Fruit fly (Drosophila melanogaster): ENCODE measurements around the gene Mnt.

The Mnt gene

DNA sequence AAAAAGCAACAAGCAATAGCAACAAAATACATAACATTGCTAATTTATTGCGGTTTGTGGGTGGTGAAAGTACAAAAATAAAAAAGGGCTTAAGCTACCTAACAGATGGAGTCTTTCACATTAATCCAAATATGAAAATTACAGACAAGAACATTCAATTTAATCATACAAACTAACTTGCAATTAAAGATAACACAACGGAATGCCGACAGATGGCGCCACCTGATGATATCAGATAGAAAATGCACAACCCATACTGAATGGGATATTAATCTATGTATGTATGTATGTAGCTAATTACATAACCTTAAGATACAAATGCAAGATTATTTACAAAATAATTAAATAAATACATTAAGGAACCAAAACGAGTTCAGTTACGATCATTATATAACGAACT, 3.2 kb downstream of the Mnt start:
- TF ChIP-seq CG14711 (tag; optimal IDR thresholded peaks at IDR 0.05) (no peak), CG7101 (tag; optimal IDR thresholded peaks at IDR 0.05) (no peak), Hr96 (GFP tag; optimal IDR thresholded peaks at IDR 0.05) (no peak), toe (GFP tag; optimal IDR thresholded peaks at IDR 0.05) (no peak), CG11617 (GFP tag; optimal IDR thresholded peaks at IDR 0.05) (no peak), cnc (optimal IDR thresholded peaks at IDR 0.05) (no peak), CG5204 (GFP tag; optimal IDR thresholded peaks at IDR 0.05) (no peak), Crg-1 (GFP tag; optimal IDR thresholded peaks at IDR 0.05) (no peak), CG1620 (GFP tag; optimal IDR thresholded peaks at IDR 0.05) (no peak), bab1 (GFP tag; optimal IDR thresholded peaks at IDR 0.05) (no peak), Clk (GFP tag; optimal IDR thresholded peaks at IDR 0.05) (no peak), ovo (GFP tag; optimal IDR thresholded peaks at IDR 0.05) (no peak), kay (GFP tag; ENCODE audit: borderline replicate concordance) (no peak), tj (GFP tag; optimal IDR thresholded peaks at IDR 0.05) (no peak), CG33017 (tag; optimal IDR thresholded peaks at IDR 0.05) (no peak), CG12768 (GFP tag; optimal IDR thresholded peaks at IDR 0.05) (no peak), pad (GFP tag; optimal IDR thresholded peaks at IDR 0.05) (no peak)

DNA sequence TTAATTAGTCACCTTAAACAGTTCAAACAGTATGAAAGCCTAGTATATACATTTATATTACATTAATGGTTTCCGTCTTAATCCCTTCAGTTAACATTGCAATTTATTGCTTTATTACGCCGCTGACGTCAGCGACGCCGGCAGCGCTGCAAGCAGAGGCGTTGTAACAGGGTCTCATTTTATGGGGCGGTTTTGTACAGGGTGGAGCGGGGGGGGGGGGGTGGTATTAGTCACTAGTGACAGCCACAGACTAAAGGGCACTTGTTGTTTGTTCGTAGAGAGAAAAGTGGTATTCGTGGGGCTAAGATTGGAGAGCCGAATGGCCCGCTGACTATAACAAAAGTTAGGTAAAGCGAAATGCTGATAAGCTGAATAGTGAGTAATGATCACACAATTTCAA, 3.9 kb downstream of the Mnt start:
- no peak for TF ChIP-seq CG5204 (GFP tag; optimal IDR thresholded peaks at IDR 0.05)
- peak; percentile 67 for TF ChIP-seq ovo (GFP tag; optimal IDR thresholded peaks at IDR 0.05)
- peak; percentile 91 for TF ChIP-seq CG12768 (GFP tag; optimal IDR thresholded peaks at IDR 0.05)
- peak; percentile 40 for TF ChIP-seq bab1 (GFP tag; optimal IDR thresholded peaks at IDR 0.05)
- TF ChIP-seq pad (GFP tag; optimal IDR thresholded peaks at IDR 0.05) = peak; percentile 45
- TF ChIP-seq CG7101 (tag; optimal IDR thresholded peaks at IDR 0.05) = peak; percentile 53
- TF ChIP-seq CG7045 (GFP tag; optimal IDR thresholded peaks at IDR 0.05) = peak; percentile 46
- no peak for TF ChIP-seq toe (GFP tag; optimal IDR thresholded peaks at IDR 0.05)
- peak; percentile 10 for TF ChIP-seq Hr96 (GFP tag; optimal IDR thresholded peaks at IDR 0.05)
- peak; percentile 92 for TF ChIP-seq cic (GFP tag; optimal IDR thresholded peaks at IDR 0.05)
- no peak for TF ChIP-seq cnc (optimal IDR thresholded peaks at IDR 0.05)
- TF ChIP-seq CG11617 (GFP tag; optimal IDR thresholded peaks at IDR 0.05) = peak; percentile 43
- TF ChIP-seq CG14711 (tag; optimal IDR thresholded peaks at IDR 0.05) = no peak
- TF ChIP-seq tj (GFP tag; optimal IDR thresholded peaks at IDR 0.05) = peak; percentile 64
- peak; percentile 99 for TF ChIP-seq kay (GFP tag; ENCODE audit: borderline replicate concordance)
- peak; percentile 12 for TF ChIP-seq Clk (GFP tag; optimal IDR thresholded peaks at IDR 0.05)
- peak; percentile 63 for TF ChIP-seq Mnt (GFP tag; optimal IDR thresholded peaks at IDR 0.05)
- peak; percentile 39 for TF ChIP-seq Crg-1 (GFP tag; optimal IDR thresholded peaks at IDR 0.05)
- peak; percentile 29 for TF ChIP-seq CG33017 (tag; optimal IDR thresholded peaks at IDR 0.05)
- no peak for TF ChIP-seq CG1620 (GFP tag; optimal IDR thresholded peaks at IDR 0.05)

DNA sequence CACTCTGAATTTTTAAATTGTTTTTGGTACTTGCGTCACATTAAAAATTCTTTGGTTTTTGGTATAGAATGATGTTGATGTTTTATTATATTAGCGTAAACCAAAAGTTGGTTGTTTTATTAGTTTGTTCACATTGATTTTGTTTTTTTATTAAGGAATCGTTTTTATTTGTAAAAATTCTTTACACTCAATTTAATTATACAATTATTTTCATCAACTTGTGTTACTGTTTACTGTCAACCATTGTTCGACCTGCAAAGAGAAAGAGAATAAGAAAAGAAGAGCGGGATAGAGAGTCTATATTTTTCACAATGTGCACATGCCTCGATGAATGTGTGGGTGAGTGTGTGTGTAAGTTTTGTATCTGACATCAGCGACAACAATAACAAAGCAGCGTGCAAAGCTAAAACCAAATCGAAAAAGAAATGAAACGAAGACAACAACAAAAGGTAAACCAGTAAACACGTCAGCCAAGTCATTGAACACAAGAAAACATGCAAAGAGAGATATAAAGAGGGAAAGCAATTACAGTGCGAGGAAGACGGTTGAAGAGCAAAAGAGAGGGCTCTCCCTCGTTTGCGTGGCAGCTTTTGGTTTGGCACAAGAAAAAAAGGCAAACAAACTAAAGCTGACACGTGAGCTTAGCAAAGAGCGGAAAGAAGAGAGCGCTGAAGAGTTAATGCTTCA, 5.0 kb downstream of the Mnt start:
- TF ChIP-seq Hr96 (GFP tag; optimal IDR thresholded peaks at IDR 0.05) (no peak), Crg-1 (GFP tag; optimal IDR thresholded peaks at IDR 0.05) (no peak), bab1 (GFP tag; optimal IDR thresholded peaks at IDR 0.05) (peak; percentile 58), CG7101 (tag; optimal IDR thresholded peaks at IDR 0.05) (peak; percentile 3), Mnt (GFP tag; optimal IDR thresholded peaks at IDR 0.05) (peak; percentile 94), kay (GFP tag; ENCODE audit: borderline replicate concordance) (peak; percentile 84), cic (GFP tag; optimal IDR thresholded peaks at IDR 0.05) (peak; percentile 69), tj (GFP tag; optimal IDR thresholded peaks at IDR 0.05) (peak; percentile 57)

DNA sequence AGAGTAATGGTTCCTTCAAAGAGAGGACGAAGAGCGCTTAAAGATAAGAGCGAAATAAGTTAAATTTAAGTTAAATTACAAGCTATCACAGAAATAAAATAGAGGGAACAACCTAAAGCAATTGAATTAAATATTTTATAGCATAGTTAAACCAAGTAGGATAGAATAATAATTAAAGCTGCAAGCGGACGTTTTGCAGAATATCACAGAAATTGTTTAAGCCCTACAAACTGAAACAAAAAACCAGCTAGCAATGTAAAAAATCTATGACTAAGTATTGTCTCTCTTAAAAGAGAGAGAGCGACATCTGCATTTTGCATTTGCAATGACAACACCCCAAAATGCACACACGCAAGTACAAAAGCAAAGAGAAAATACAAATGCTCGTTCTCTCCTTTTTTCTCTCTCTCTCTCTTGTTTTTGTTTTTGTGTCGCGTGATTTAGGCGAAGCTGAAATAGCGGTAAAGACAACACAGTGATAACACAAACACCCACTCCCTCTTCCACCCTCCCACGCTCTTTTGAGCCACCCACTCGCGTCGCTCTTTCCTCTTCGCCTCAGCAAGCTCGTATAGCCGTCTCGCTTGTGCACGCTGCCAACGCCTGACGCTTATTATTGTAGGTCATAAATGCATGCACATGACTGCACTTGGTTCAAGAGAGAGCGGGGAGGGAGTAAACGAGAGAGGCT, 5.7 kb downstream of the Mnt start:
- TF ChIP-seq Mnt (GFP tag; optimal IDR thresholded peaks at IDR 0.05) (peak; percentile 98), Hr96 (GFP tag; optimal IDR thresholded peaks at IDR 0.05) (peak; percentile 51), Crg-1 (GFP tag; optimal IDR thresholded peaks at IDR 0.05) (no peak), pad (GFP tag; optimal IDR thresholded peaks at IDR 0.05) (peak; percentile 95), ovo (GFP tag; optimal IDR thresholded peaks at IDR 0.05) (peak; percentile 98), tj (GFP tag; optimal IDR thresholded peaks at IDR 0.05) (peak; percentile 80), CG11617 (GFP tag; optimal IDR thresholded peaks at IDR 0.05) (no peak), cic (GFP tag; optimal IDR thresholded peaks at IDR 0.05) (peak; percentile 88), toe (GFP tag; optimal IDR thresholded peaks at IDR 0.05) (peak; percentile 11), CG12768 (GFP tag; optimal IDR thresholded peaks at IDR 0.05) (peak; percentile 57), kay (GFP tag; ENCODE audit: borderline replicate concordance) (no peak)

DNA sequence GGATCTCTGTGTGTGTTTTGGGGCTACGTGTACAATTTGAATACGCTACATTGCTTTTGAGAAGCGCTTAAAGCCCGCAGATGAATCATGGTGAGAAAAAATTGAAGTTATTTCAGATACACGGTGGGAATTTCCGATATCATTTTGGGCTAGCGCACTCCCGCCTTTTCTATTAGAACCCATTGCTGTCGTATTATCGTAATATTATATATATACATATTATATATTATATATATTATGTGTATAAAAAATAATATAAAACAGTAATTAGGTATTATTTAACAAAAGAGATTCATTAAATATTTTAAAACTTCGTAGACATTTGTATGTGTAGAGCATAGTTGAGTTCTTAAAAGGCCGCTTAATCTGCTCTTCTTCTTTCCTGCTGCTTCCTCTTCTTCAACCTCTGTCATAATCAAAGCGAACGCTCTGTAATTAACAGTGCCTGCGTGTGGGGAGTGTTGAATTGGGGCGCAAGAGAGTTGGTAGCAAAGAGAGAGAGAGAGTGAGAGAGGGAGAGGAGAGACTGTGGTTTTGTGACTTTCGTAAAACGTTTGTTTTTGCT, 6.3 kb downstream of the Mnt start:
- TF ChIP-seq Mnt (GFP tag; optimal IDR thresholded peaks at IDR 0.05) (no peak), CG33017 (tag; optimal IDR thresholded peaks at IDR 0.05) (peak; percentile 78), CG14711 (tag; optimal IDR thresholded peaks at IDR 0.05) (peak; percentile 87), kay (GFP tag; ENCODE audit: borderline replicate concordance) (peak; percentile 83), cnc (optimal IDR thresholded peaks at IDR 0.05) (no peak), toe (GFP tag; optimal IDR thresholded peaks at IDR 0.05) (no peak), CG11617 (GFP tag; optimal IDR thresholded peaks at IDR 0.05) (peak; percentile 84), Crg-1 (GFP tag; optimal IDR thresholded peaks at IDR 0.05) (no peak), cic (GFP tag; optimal IDR thresholded peaks at IDR 0.05) (peak; percentile 24), CG5204 (GFP tag; optimal IDR thresholded peaks at IDR 0.05) (no peak), CG12768 (GFP tag; optimal IDR thresholded peaks at IDR 0.05) (peak; percentile 38), tj (GFP tag; optimal IDR thresholded peaks at IDR 0.05) (peak; percentile 62), ovo (GFP tag; optimal IDR thresholded peaks at IDR 0.05) (peak; percentile 13), Clk (GFP tag; optimal IDR thresholded peaks at IDR 0.05) (no peak), Hr96 (GFP tag; optimal IDR thresholded peaks at IDR 0.05) (no peak), bab1 (GFP tag; optimal IDR thresholded peaks at IDR 0.05) (peak; percentile 79), pad (GFP tag; optimal IDR thresholded peaks at IDR 0.05) (peak; percentile 86), CG7045 (GFP tag; optimal IDR thresholded peaks at IDR 0.05) (peak; percentile 36), CG7101 (tag; optimal IDR thresholded peaks at IDR 0.05) (peak; percentile 85), CG1620 (GFP tag; optimal IDR thresholded peaks at IDR 0.05) (no peak)
